Fruit fly (Drosophila melanogaster) whole organism, adult: ENCODE measurements around the gene CG3071.

Experiments
- CG11617 ChIP-seq: fragments of 200-800 bp; sonication (Bioruptor generic); optimal IDR thresholded peaks from 2 replicates; lab custom pipeline; 2017; ENCODE audit warnings: mild to moderate bottlenecking, missing biosample characterization, missing genetic modification reagents, missing genetic modification characterization
- CG12768 ChIP-seq: fragments of 200-800 bp; sonication (Bioruptor generic); optimal IDR thresholded peaks from 2 replicates; lab custom pipeline; 2017; ENCODE audit warnings: missing biosample characterization, missing genetic modification characterization, mild to moderate bottlenecking, moderate library complexity, missing genetic modification reagents
- CG14711 ChIP-seq: fragments of 200-800 bp; sonication (Bioruptor generic); optimal IDR thresholded peaks from 2 replicates; lab custom pipeline; 2018; ENCODE audit warnings: missing biosample characterization, mild to moderate bottlenecking, missing genetic modification characterization, moderate library complexity
- CG1620 ChIP-seq: fragments of 200-800 bp; sonication (Bioruptor generic); optimal IDR thresholded peaks from 2 replicates; lab custom pipeline; 2016; ENCODE audit warnings: missing biosample characterization, missing genetic modification characterization
- CG33017 ChIP-seq: fragments of 200-800 bp; sonication (Bioruptor generic); optimal IDR thresholded peaks from 2 replicates; lab custom pipeline; 2018; ENCODE audit warnings: missing biosample characterization, mild to moderate bottlenecking, missing genetic modification characterization, moderate library complexity
- CG5204 ChIP-seq: fragments of 200-800 bp; sonication (Bioruptor generic); optimal IDR thresholded peaks from 2 replicates; lab custom pipeline; 2016; ENCODE audit warnings: missing biosample characterization, missing genetic modification characterization
- CG7045 ChIP-seq: fragments of 200-800 bp; sonication (Bioruptor generic); optimal IDR thresholded peaks from 2 replicates; lab custom pipeline; 2017; ENCODE audit warnings: missing biosample characterization, mild to moderate bottlenecking, missing genetic modification characterization
- CG7101 ChIP-seq: fragments of 200-800 bp; sonication (Bioruptor generic); optimal IDR thresholded peaks from 2 replicates; lab custom pipeline; 2018; ENCODE audit warnings: missing biosample characterization, mild to moderate bottlenecking, missing genetic modification characterization, moderate library complexity
- Clk ChIP-seq: fragments of 200-800 bp; sonication (Bioruptor generic); optimal IDR thresholded peaks from 2 replicates; lab custom pipeline; 2017; ENCODE audit warnings: missing biosample characterization, missing genetic modification characterization
- Crg-1 ChIP-seq: fragments of 200-800 bp; sonication (Bioruptor generic); optimal IDR thresholded peaks from 2 replicates; lab custom pipeline; 2016; ENCODE audit warnings: missing biosample characterization, missing genetic modification characterization
- Hr96 ChIP-seq: fragments of 200-800 bp; sonication (Bioruptor generic); optimal IDR thresholded peaks from 2 replicates; lab custom pipeline; 2016; ENCODE audit warnings: missing biosample characterization, missing genetic modification characterization
- Mnt ChIP-seq: fragments of 200-800 bp; sonication (Bioruptor generic); optimal IDR thresholded peaks from 2 replicates; lab custom pipeline; 2016; ENCODE audit warnings: missing biosample characterization, mild to moderate bottlenecking, missing genetic modification characterization
- bab1 ChIP-seq: fragments of 200-800 bp; sonication (Bioruptor generic); optimal IDR thresholded peaks from 3 replicates; lab custom pipeline; 2019; ENCODE audit warnings: missing biosample characterization, mild to moderate bottlenecking, missing genetic modification characterization, moderate library complexity
- cic ChIP-seq: fragments of 200-800 bp; sonication (Bioruptor generic); optimal IDR thresholded peaks from 2 replicates; lab custom pipeline; 2017; ENCODE audit warnings: missing biosample characterization, mild to moderate bottlenecking, missing genetic modification characterization, moderate library complexity
- cnc ChIP-seq, 2 experiments: fragments of >200 bp; optimal IDR thresholded peaks; 2 replicates each; lab custom pipeline; 2017
- kay ChIP-seq: fragments of 200-800 bp; sonication (Bioruptor generic); peaks from one replicate; lab custom pipeline; 2016; ENCODE audit warnings: missing biosample characterization, missing genetic modification characterization, borderline replicate concordance
- ovo ChIP-seq: fragments of 200-800 bp; sonication (Bioruptor generic); optimal IDR thresholded peaks from 2 replicates; lab custom pipeline; 2016; ENCODE audit warnings: missing biosample characterization, missing genetic modification characterization
- pad ChIP-seq: fragments of 200-800 bp; sonication (Bioruptor generic); optimal IDR thresholded peaks from 3 replicates; lab custom pipeline; 2017; ENCODE audit warnings: missing biosample characterization, missing genetic modification characterization, mild to moderate bottlenecking, moderate library complexity, missing genetic modification reagents
- tj ChIP-seq: fragments of 200-800 bp; sonication (Bioruptor generic); optimal IDR thresholded peaks from 3 replicates; lab custom pipeline; 2017; ENCODE audit warnings: missing biosample characterization, mild to moderate bottlenecking, missing genetic modification characterization, moderate library complexity
- toe ChIP-seq: fragments of 200-800 bp; sonication (Bioruptor generic); optimal IDR thresholded peaks from 2 replicates; lab custom pipeline; 2016; ENCODE audit warnings: missing biosample characterization, missing genetic modification characterization

Gene CG3071

dm6 chrX:2301069-2301508 is 38.5 kb downstream of the CG3071 start:
- TF ChIP-seq pad (GFP tag; lab: Kevin White, UChicago) (peak; percentile 77), CG12768 (GFP tag; lab: Kevin White, UChicago) (no peak), CG1620 (GFP tag; lab: Kevin White, UChicago) (no peak), CG14711 (tag; lab: Kevin White, UChicago) (peak; percentile 60), ovo (GFP tag; lab: Kevin White, UChicago) (no peak), kay (GFP tag; lab: Kevin White, UChicago) (no peak), cnc (optimal IDR thresholded peaks at IDR 0.05; lab: Kevin White, UChicago) (no peak), toe (GFP tag; lab: Kevin White, UChicago) (no peak), cic (no peak), CG7101 (tag; lab: Kevin White, UChicago) (peak; percentile 66), bab1 (GFP tag; lab: Kevin White, UChicago) (peak; percentile 37), CG11617 (peak; percentile 29), Mnt (GFP tag; lab: Kevin White, UChicago) (no peak), Crg-1 (no peak), CG5204 (GFP tag; lab: Kevin White, UChicago) (no peak)

DNA sequence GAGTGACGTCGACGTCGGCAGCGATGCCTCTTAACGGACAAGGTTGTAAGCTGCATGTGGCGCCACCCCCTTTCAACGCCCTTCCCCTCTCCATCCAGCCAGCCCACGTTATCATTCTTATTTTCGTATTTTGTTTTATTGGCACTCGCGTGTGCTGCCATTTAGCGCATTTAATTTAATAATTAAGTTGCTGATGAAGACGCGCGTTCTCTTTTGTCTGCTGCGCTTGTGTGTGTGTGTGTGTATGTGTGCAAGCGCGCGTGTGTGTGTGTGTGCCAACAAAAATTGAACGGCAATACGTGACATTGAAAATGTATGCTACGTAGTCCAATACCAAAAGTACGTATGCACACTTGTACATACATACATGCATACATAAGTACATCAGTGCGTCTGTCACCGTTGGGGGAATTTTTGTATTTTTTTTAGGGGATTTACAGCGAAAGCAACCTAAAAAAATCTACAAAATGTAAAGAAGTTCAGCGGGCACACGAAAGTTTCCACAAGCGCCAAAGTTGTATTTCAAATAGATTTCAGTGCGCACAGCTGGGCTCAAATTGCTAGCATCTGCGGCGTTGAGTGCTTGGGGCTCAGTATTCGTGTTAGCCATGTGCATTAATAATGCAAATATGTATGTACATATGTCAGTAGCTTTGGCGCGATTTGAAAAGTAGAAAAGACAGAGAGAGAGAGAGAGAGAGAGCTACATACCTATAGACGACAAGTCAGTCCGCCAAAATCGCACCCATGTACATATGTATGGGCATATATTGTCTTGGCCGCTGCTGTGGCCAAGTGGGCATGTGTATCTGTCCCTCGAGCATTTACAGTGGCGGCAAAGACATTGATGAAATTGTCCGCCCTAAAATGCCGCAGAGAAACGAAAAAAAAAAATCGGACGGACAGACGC is 39.2 kb downstream of the CG3071 start:
- TF ChIP-seq kay (GFP tag; lab: Kevin White, UChicago) = no peak
- TF ChIP-seq CG7045 (GFP tag; lab: Kevin White, UChicago) = peak; percentile 11
- TF ChIP-seq CG14711 (tag; lab: Kevin White, UChicago) = peak; percentile 41
- no peak for TF ChIP-seq cic
- peak; percentile 1 for TF ChIP-seq pad (GFP tag; lab: Kevin White, UChicago)
- TF ChIP-seq Clk (GFP tag; lab: Kevin White, UChicago) = no peak
- no peak for TF ChIP-seq Hr96 (GFP tag; lab: Kevin White, UChicago)
- TF ChIP-seq CG1620 (GFP tag; lab: Kevin White, UChicago) = no peak
- TF ChIP-seq ovo (GFP tag; lab: Kevin White, UChicago) = no peak
- TF ChIP-seq CG33017 (tag; lab: Kevin White, UChicago) = no peak
- peak; percentile 53 for TF ChIP-seq bab1 (GFP tag; lab: Kevin White, UChicago)
- peak; percentile 58 for TF ChIP-seq CG7101 (tag; lab: Kevin White, UChicago)
- TF ChIP-seq CG12768 (GFP tag; lab: Kevin White, UChicago) = no peak
- TF ChIP-seq CG11617 = peak; percentile 19

dm6 chrX:2302875-2303274 is 40.2 kb downstream of the CG3071 start:
- TF ChIP-seq CG7101 (tag; lab: Kevin White, UChicago) (no peak), Hr96 (GFP tag; lab: Kevin White, UChicago) (no peak), pad (GFP tag; lab: Kevin White, UChicago) (no peak), cic (no peak), Clk (GFP tag; lab: Kevin White, UChicago) (no peak), kay (GFP tag; lab: Kevin White, UChicago) (no peak), tj (GFP tag; lab: Kevin White, UChicago) (no peak)

dm6 chrX:2303771-2304513 is 41.3 kb downstream of the CG3071 start:
- TF ChIP-seq pad (GFP tag; lab: Kevin White, UChicago) (peak; percentile 96), CG12768 (GFP tag; lab: Kevin White, UChicago) (peak; percentile 66), ovo (GFP tag; lab: Kevin White, UChicago) (peak; percentile 43), CG7045 (GFP tag; lab: Kevin White, UChicago) (peak; percentile 48), kay (GFP tag; lab: Kevin White, UChicago) (no peak), CG7101 (tag; lab: Kevin White, UChicago) (peak; percentile 86), cic (peak; percentile 75), CG5204 (GFP tag; lab: Kevin White, UChicago) (peak; percentile 71), CG11617 (peak; percentile 85), cnc (optimal IDR thresholded peaks at IDR 0.05; lab: Kevin White, UChicago) (no peak), Clk (GFP tag; lab: Kevin White, UChicago) (peak; percentile 18), CG33017 (tag; lab: Kevin White, UChicago) (peak; percentile 80), toe (GFP tag; lab: Kevin White, UChicago) (peak; percentile 21), Hr96 (GFP tag; lab: Kevin White, UChicago) (peak; percentile 91), CG14711 (tag; lab: Kevin White, UChicago) (peak; percentile 76), tj (GFP tag; lab: Kevin White, UChicago) (peak; percentile 70), Crg-1 (peak; percentile 22), Mnt (GFP tag; lab: Kevin White, UChicago) (peak; percentile 97), CG1620 (GFP tag; lab: Kevin White, UChicago) (peak; percentile 37), bab1 (GFP tag; lab: Kevin White, UChicago) (peak; percentile 89)
